Fruit fly (Drosophila melanogaster) whole organism: ENCODE measurements around the gene galla-2.

Source experiments
- CG8478 ChIP-seq: fragments of >200 bp; optimal IDR thresholded peaks from 2 replicates; lab custom pipeline; 2018; ENCODE audit warnings: inconsistent platforms
- Dll ChIP-seq: fragments of >200 bp; optimal IDR thresholded peaks from 2 replicates; lab custom pipeline; 2017
- EcR ChIP-seq, 2 experiments: fragments of >200 bp; optimal IDR thresholded peaks; 2 replicates each; lab custom pipeline; 2017; ENCODE audit warnings: missing biosample characterization in 2 of 2, missing genetic modification characterization in 2 of 2, missing genetic modification reagents in 2 of 2
- pan ChIP-seq: fragments of >200 bp; optimal IDR thresholded peaks from 2 replicates; lab custom pipeline; 2017
- psq ChIP-seq: fragments of >200 bp; optimal IDR thresholded peaks from 2 replicates; lab custom pipeline; 2017
- usp ChIP-seq: fragments of >200 bp; optimal IDR thresholded peaks from 2 replicates; lab custom pipeline; 2017; ENCODE audit warnings: missing biosample characterization, missing genetic modification characterization, mixed read lengths

- TF ChIP-seq EcR (GFP tag; optimal IDR thresholded peaks at IDR 0.05; lab: Kevin White, UChicago) (no peak), CG8478 (lab: Kevin White, UChicago) (no peak), psq (lab: Kevin White, UChicago) (no peak), pan (no peak), Dll (lab: Kevin White, UChicago) (no peak), usp (GFP tag; lab: Kevin White, UChicago) (no peak)
Observed at dm6 chr3L:10886371-10886770, 3.7 kb downstream of the galla-2 start, which contains the start of gene OXA1L.
